Worm (Caenorhabditis elegans) whole organism, mixed stage, embryonic: ENCODE measurements around the gene F35F10.14.

Experiments used
- M03D4.4 ChIP-seq: sonication (generic microtip); optimal IDR thresholded peaks from 2 replicates; lab custom pipeline; 2017; ENCODE audit warnings: mild to moderate bottlenecking, missing genetic modification characterization, missing compliant biosample characterization
- bed-3 ChIP-seq: fragments of 200-800 bp; sonication (Bioruptor generic); optimal IDR thresholded peaks from 3 replicates; lab custom pipeline; 2018; ENCODE audit warnings: mild to moderate bottlenecking, missing genetic modification characterization, moderate library complexity, missing compliant biosample characterization
- blmp-1 ChIP-seq: fragments of 150-350 bp; optimal IDR thresholded peaks from 2 replicates; lab custom pipeline; 2014; ENCODE audit warnings: missing biosample characterization, missing genetic modification characterization
- ceh-39 ChIP-seq: fragments of 150-350 bp; optimal IDR thresholded peaks from 2 replicates; lab custom pipeline; 2014; ENCODE audit warnings: missing biosample characterization, missing genetic modification characterization
- ceh-43 ChIP-seq: fragments of 200-800 bp; sonication (Bioruptor generic); optimal IDR thresholded peaks from 2 replicates; lab custom pipeline; 2018; ENCODE audit warnings: mild to moderate bottlenecking, missing genetic modification characterization, moderate library complexity, missing compliant biosample characterization
- ces-1 ChIP-seq: fragments of 150-350 bp; optimal IDR thresholded peaks from 2 replicates; lab custom pipeline; 2014; ENCODE audit warnings: missing biosample characterization, missing genetic modification reagents, missing genetic modification characterization
- cnd-1 ChIP-seq: fragments of 200-800 bp; sonication (Bioruptor generic); optimal IDR thresholded peaks from 2 replicates; lab custom pipeline; 2018; ENCODE audit warnings: mild to moderate bottlenecking, missing genetic modification characterization, missing compliant biosample characterization
- drap-1 ChIP-seq: fragments of 200-800 bp; sonication (Bioruptor generic); optimal IDR thresholded peaks from 3 replicates; lab custom pipeline; 2018; ENCODE audit warnings: mild to moderate bottlenecking, missing genetic modification characterization, missing compliant biosample characterization
- elt-1 ChIP-seq: sonication (generic microtip); optimal IDR thresholded peaks from 2 replicates; lab custom pipeline; 2017; ENCODE audit warnings: missing genetic modification characterization, mild to moderate bottlenecking, missing compliant biosample characterization, antibody characterized with exemption, moderate library complexity, borderline replicate concordance; ENCODE audit not compliant: insufficient read depth
- elt-3 ChIP-seq: fragments of 150-350 bp; optimal IDR thresholded peaks from 2 replicates; lab custom pipeline; 2014; ENCODE audit warnings: missing biosample characterization, missing genetic modification characterization
- flh-1 ChIP-seq: fragments of 200-800 bp; sonication (Bioruptor generic); optimal IDR thresholded peaks from 2 replicates; lab custom pipeline; 2018; ENCODE audit warnings: mild to moderate bottlenecking, missing genetic modification characterization, moderate library complexity, missing compliant biosample characterization
- ham-2 ChIP-seq: fragments of 200-800 bp; sonication (Bioruptor generic); optimal IDR thresholded peaks from 2 replicates; lab custom pipeline; 2018; ENCODE audit warnings: mild to moderate bottlenecking, missing genetic modification characterization, missing compliant biosample characterization
- hlh-1 ChIP-seq: fragments of 150-350 bp; optimal IDR thresholded peaks from 2 replicates; lab custom pipeline; 2014; ENCODE audit warnings: missing biosample characterization, missing genetic modification reagents, missing genetic modification characterization
- lsy-2 ChIP-seq: fragments of 150-350 bp; optimal IDR thresholded peaks from 2 replicates; lab custom pipeline; 2014; ENCODE audit warnings: missing biosample characterization, missing genetic modification characterization
- mab-5 ChIP-seq: fragments of 150-350 bp; optimal IDR thresholded peaks from 2 replicates; lab custom pipeline; 2014; ENCODE audit warnings: missing biosample characterization, missing genetic modification characterization
- nhr-12 ChIP-seq: fragments of 150-350 bp; optimal IDR thresholded peaks from 2 replicates; lab custom pipeline; 2014; ENCODE audit warnings: missing biosample characterization, missing genetic modification characterization
- nhr-2 ChIP-seq: fragments of 150-350 bp; optimal IDR thresholded peaks from 2 replicates; lab custom pipeline; 2014; ENCODE audit warnings: missing biosample characterization, missing genetic modification characterization
- nhr-237 ChIP-seq: fragments of 150-350 bp; optimal IDR thresholded peaks from 2 replicates; lab custom pipeline; 2014; ENCODE audit warnings: missing biosample characterization, missing genetic modification characterization
- nhr-28 ChIP-seq: fragments of 150-350 bp; optimal IDR thresholded peaks from 2 replicates; lab custom pipeline; 2014; ENCODE audit warnings: missing biosample characterization, missing genetic modification characterization
- nhr-76 ChIP-seq: sonication (generic microtip); optimal IDR thresholded peaks from 2 replicates; lab custom pipeline; 2017; ENCODE audit warnings: missing biosample characterization, missing genetic modification characterization
- pha-4 ChIP-seq: fragments of 150-350 bp; optimal IDR thresholded peaks from 2 replicates; lab custom pipeline; 2018; ENCODE audit warnings: missing biosample characterization, missing genetic modification reagents, missing genetic modification characterization
- snpc-4 ChIP-seq: fragments of 150-350 bp; optimal IDR thresholded peaks from 2 replicates; lab custom pipeline; 2014; ENCODE audit warnings: missing biosample characterization, missing genetic modification characterization
- sptf-1 ChIP-seq: sonication (generic microtip); optimal IDR thresholded peaks from 2 replicates; lab custom pipeline; 2017; ENCODE audit warnings: mild to moderate bottlenecking, missing genetic modification characterization, moderate library complexity, missing compliant biosample characterization
- tbx-8 ChIP-seq: fragments of 200-800 bp; sonication (Bioruptor generic); optimal IDR thresholded peaks from 2 replicates; lab custom pipeline; 2018; ENCODE audit warnings: mild to moderate bottlenecking, missing genetic modification characterization, moderate library complexity, missing compliant biosample characterization
- unc-120 ChIP-seq: sonication (generic microtip); optimal IDR thresholded peaks from 2 replicates; lab custom pipeline; 2017; ENCODE audit warnings: missing genetic modification characterization, missing compliant biosample characterization; ENCODE audit not compliant: poor library complexity, severe bottlenecking
- unc-39 ChIP-seq: fragments of 150-350 bp; optimal IDR thresholded peaks from 2 replicates; lab custom pipeline; 2014; ENCODE audit warnings: missing biosample characterization, missing genetic modification characterization
- unc-62 ChIP-seq: fragments of 150-350 bp; optimal IDR thresholded peaks from 2 replicates; lab custom pipeline; 2014; ENCODE audit warnings: missing biosample characterization, missing genetic modification reagents, missing genetic modification characterization
- zip-8 ChIP-seq: fragments of 150-350 bp; optimal IDR thresholded peaks from 2 replicates; lab custom pipeline; 2014; ENCODE audit warnings: missing biosample characterization, missing genetic modification characterization
- ztf-11 ChIP-seq: fragments of 150-350 bp; optimal IDR thresholded peaks from 2 replicates; lab custom pipeline; 2014; ENCODE audit warnings: missing biosample characterization, missing genetic modification characterization

The F35F10.14 gene

DNA sequence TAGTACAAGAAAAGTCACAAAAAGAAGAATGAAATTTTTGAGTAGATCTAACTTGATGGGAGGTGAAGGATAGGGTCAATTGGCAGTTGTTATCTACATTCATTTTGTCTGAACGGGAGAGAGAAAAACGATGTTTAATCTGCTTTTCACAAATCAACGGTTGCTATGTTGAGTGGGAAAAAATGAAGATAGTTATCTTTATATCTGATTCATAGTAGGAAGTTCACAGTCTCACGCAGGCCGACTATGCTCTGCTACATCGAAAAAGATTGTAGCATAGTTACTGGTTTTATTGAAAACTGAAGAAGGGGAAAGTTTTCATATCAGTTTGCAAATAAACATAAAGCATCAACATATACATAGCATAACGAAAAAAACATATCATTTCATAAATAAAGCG lies 35.6 kb upstream of the F35F10.14 start:
- no peak for TF ChIP-seq hlh-1 (tag; lab: Kevin White, UChicago)
- TF ChIP-seq ztf-11 (tag; lab: Kevin White, UChicago): no peak
- TF ChIP-seq bed-3 (GFP tag; lab: Kevin White, UChicago): no peak
- TF ChIP-seq blmp-1 (tag; lab: Kevin White, UChicago): no peak
- no peak for TF ChIP-seq unc-62 (GFP tag; lab: Kevin White, UChicago)
- no peak for TF ChIP-seq ham-2 (GFP tag; lab: Kevin White, UChicago)
- TF ChIP-seq flh-1: no peak

DNA sequence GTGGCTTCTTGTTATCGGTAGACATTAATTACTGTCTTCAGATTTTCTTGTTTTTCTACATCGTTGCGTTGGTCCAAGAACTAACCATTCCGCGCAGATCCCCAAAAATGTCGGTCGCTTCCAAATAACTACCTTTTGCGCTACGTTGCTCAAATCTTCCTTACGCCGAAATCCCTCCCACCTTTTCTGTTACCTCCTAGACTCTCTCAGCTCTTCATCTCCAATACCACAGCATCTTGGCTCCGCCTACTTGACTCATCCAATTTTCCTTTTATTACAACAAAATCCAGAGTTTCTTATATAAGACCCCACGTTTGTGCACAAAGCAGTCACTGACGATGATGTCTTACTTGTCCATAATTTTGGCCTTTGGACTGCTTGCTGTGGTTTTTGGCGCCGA lies 33.0 kb upstream of the F35F10.14 start, which contains the start of gene C17B7.12:
Gene C17B7.12 (plus strand): TSS at position 301 of the 400 bp plus-strand sequence.
- TF ChIP-seq ztf-11 (tag; lab: Kevin White, UChicago) (no peak), elt-3 (tag; lab: Kevin White, UChicago) (no peak), ham-2 (GFP tag; lab: Kevin White, UChicago) (no peak), hlh-1 (tag; lab: Kevin White, UChicago) (no peak), tbx-8 (GFP tag; lab: Kevin White, UChicago) (no peak), sptf-1 (no peak), zip-8 (tag; lab: Kevin White, UChicago) (no peak), nhr-28 (tag; lab: Kevin White, UChicago) (no peak), M03D4.4 (no peak), unc-120 (no peak), flh-1 (no peak), nhr-76 (tag; lab: Kevin White, UChicago) (no peak), nhr-12 (tag; lab: Kevin White, UChicago) (no peak), unc-62 (GFP tag; lab: Kevin White, UChicago) (no peak), ceh-43 (GFP tag; lab: Kevin White, UChicago) (no peak)

DNA sequence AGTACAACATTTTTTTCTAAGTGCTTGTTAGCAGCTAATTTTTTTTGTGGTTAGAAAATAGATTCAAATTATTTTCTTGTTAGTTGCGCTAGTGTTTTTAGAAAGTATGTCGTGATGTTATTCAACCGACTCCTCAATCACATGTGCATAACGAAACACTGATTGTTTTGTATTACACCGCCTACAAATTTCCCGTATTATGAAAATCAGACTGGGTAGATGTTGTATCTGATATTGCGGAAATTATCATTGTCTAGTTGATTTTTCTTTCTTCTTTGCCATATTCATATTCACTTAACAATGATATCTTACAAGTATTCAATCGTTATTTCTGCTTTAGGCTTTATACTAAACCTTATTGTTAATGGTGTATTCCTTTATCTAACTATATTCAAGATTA lies 31.4 kb upstream of the F35F10.14 start, which contains the start of gene str-63:
Gene str-63 (plus strand): TSS at position 301 of the 400 bp plus-strand sequence.
- TF ChIP-seq lsy-2 (tag; lab: Kevin White, UChicago) (no peak), nhr-12 (tag; lab: Kevin White, UChicago) (no peak), cnd-1 (tag; lab: Kevin White, UChicago) (no peak), flh-1 (no peak), nhr-2 (tag; lab: Kevin White, UChicago) (no peak)

DNA sequence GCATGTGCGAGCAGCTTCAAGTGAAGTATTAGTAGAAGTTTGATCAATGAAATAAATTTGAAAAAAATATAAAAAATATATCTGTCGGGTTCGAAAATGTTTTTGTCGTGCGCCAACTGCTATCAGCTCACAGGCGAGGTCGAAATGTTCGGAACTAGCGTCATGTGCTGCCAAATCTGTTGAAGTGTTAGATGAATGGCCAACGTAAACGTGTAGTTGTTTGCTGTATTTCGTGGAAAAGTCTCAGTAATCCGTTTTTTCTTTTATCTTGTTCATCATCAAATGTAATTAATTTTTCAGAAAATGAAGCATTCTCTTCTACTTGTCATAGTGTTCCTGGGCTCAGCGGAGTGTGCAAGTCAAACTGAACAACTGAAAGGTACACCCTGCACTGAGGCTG lies 30.0 kb upstream of the F35F10.14 start, which contains the start of gene C17B7.15:
Gene C17B7.15 (plus strand): TSS at position 301 of the 400 bp plus-strand sequence.
- TF ChIP-seq zip-8 (tag; lab: Kevin White, UChicago): no peak

DNA sequence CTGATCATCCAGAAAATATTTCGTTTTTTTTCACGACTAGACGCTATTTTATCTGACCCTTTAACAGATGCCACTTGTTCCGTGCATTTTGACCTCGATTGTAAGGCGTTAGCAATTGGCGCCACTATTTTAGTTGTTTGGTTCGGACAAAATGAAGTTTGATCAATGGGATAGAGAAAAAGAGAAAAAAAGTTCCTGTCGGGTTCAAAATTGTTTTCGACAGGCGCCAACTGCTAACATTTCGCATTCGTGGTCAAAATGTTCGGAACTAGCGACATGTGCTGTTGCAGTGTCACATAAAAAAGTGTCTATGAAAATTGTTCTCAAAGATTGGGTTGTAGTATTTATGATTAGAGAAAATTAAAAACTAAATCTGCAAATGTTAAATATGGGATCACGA lies 27.6 kb upstream of the F35F10.14 start:
- no peak for TF ChIP-seq ces-1 (GFP tag; lab: Kevin White, UChicago)
- no peak for TF ChIP-seq ztf-11 (tag; lab: Kevin White, UChicago)
- no peak for TF ChIP-seq cnd-1 (tag; lab: Kevin White, UChicago)
- no peak for TF ChIP-seq lsy-2 (tag; lab: Kevin White, UChicago)
- no peak for TF ChIP-seq bed-3 (GFP tag; lab: Kevin White, UChicago)
- TF ChIP-seq M03D4.4: no peak
- no peak for TF ChIP-seq tbx-8 (GFP tag; lab: Kevin White, UChicago)
- no peak for TF ChIP-seq unc-120
- TF ChIP-seq unc-62 (GFP tag; lab: Kevin White, UChicago): no peak
- TF ChIP-seq nhr-237 (tag; lab: Kevin White, UChicago): no peak
- TF ChIP-seq pha-4 (tag; lab: Kevin White, UChicago): no peak
- no peak for TF ChIP-seq mab-5 (tag; lab: Kevin White, UChicago)
- no peak for TF ChIP-seq snpc-4
- no peak for TF ChIP-seq blmp-1 (tag; lab: Kevin White, UChicago)
- no peak for TF ChIP-seq elt-1 (tag; lab: Kevin White, UChicago)
- no peak for TF ChIP-seq drap-1 (GFP tag; lab: Kevin White, UChicago)
- TF ChIP-seq nhr-76 (tag; lab: Kevin White, UChicago): no peak
- no peak for TF ChIP-seq unc-39 (tag; lab: Kevin White, UChicago)
- no peak for TF ChIP-seq nhr-12 (tag; lab: Kevin White, UChicago)
- TF ChIP-seq ceh-39 (tag; lab: Kevin White, UChicago): no peak
